Worm (Caenorhabditis elegans): Measurements from ENCODE around the gene srh-24.

Gene srh-24

ce11 chrV:13920730-13921129, 40.1 kb downstream of the srh-24 start, which contains the start of gene srx-42:
Gene srx-42, plus strand, starts transcription at chrV:13921030.
- no peak for TF ChIP-seq ztf-7 (tag; optimal IDR thresholded peaks at IDR 0.05)
- TF ChIP-seq mdl-1 (tag; optimal IDR thresholded peaks at IDR 0.05): no peak
- TF ChIP-seq nhr-76 (tag; optimal IDR thresholded peaks at IDR 0.05): no peak
- no peak for TF ChIP-seq nhr-10 (tag; optimal IDR thresholded peaks at IDR 0.05)
- no peak for TF ChIP-seq zfp-3 (GFP tag; conservative IDR thresholded peaks at IDR 0.05)
- TF ChIP-seq lim-7 (GFP tag; IDR thresholded peaks at IDR 0.05): no peak
- TF ChIP-seq cey-2 (tag; optimal IDR thresholded peaks at IDR 0.05; ENCODE audit: borderline replicate concordance, insufficient read depth): no peak
- TF ChIP-seq hif-1 (tag; optimal IDR thresholded peaks at IDR 0.05): no peak
- no peak for TF ChIP-seq ceh-44 (GFP tag; IDR thresholded peaks at IDR 0.05)
- TF ChIP-seq nhr-48 (tag; optimal IDR thresholded peaks at IDR 0.05): no peak
- TF ChIP-seq zip-2 (tag; optimal IDR thresholded peaks at IDR 0.05): no peak
- TF ChIP-seq ZK337.2 (GFP tag; IDR thresholded peaks at IDR 0.05): no peak
- no peak for TF ChIP-seq nhr-42 (GFP tag; IDR thresholded peaks at IDR 0.05)

DNA sequence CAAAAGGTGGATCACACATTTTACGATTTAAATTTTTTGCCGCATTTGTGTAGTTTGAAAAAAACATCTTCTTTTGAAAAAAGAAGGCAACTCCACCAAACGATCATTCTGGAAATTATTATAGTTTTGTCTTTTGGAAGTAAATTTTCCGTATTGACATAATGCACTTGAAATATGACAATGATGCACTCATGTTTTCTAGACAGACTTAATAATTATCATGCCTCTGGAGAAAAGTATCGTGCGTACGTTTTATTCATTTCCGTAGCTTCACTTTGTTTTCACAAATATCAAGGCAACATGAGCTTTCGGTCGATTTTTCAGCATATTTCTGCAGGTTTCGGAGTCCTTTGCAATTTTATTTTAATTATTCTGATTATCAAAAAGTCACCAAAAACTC, 42.5 kb downstream of the srh-24 start, which contains the start of gene str-250:
TSS of gene str-250 (plus strand) at position 301 of the 400 bp plus-strand sequence.
- TF ChIP-seq mxl-3 (GFP tag; optimal IDR thresholded peaks at IDR 0.05): no peak
- TF ChIP-seq nhr-237 (tag; optimal IDR thresholded peaks at IDR 0.05): no peak
- no peak for TF ChIP-seq tag-97 (GFP tag; IDR thresholded peaks at IDR 0.05)
- TF ChIP-seq T20F7.1 (GFP tag; optimal IDR thresholded peaks at IDR 0.05): no peak
- no peak for TF ChIP-seq pqm-1 (tag; optimal IDR thresholded peaks at IDR 0.05)
- TF ChIP-seq ztf-11 (tag; optimal IDR thresholded peaks at IDR 0.05): no peak

DNA sequence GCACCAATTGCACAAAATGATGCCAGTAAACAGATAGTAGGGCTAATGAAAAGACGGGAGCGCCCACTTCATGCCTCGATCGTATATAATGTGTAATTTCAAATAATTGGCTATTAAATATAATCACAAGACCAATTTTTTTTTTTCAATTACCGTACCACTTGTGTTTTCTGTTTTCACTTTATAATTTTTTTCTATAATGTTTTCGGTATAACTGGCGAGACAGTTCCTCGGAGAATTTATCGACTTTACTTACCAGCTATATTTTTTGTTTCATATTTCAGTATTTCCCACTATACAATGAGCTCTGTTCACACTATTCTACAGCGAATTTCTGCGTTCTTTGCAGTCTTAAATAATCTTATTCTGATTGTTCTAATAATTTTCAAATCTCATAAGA, 44.6 kb downstream of the srh-24 start, which contains the start of gene str-252:
TSS of gene str-252 (plus strand) at position 301 of the 400 bp plus-strand sequence.
- TF ChIP-seq ZK337.2 (GFP tag; IDR thresholded peaks at IDR 0.05): no peak
- no peak for TF ChIP-seq ama-1 (optimal IDR thresholded peaks at IDR 0.05)
- no peak for TF ChIP-seq F44E2.7 (GFP tag; IDR thresholded peaks at IDR 0.05)
- TF ChIP-seq set-16 (GFP tag; IDR thresholded peaks at IDR 0.05): no peak
- TF ChIP-seq lin-29 (GFP tag; IDR thresholded peaks at IDR 0.05): no peak

- no peak for TF ChIP-seq T26A8.4 (GFP tag; IDR thresholded peaks at IDR 0.05)
- no peak for TF ChIP-seq lin-39 (tag; optimal IDR thresholded peaks at IDR 0.05)
- TF ChIP-seq spr-3 (GFP tag; optimal IDR thresholded peaks at IDR 0.05): no peak
- TF ChIP-seq mep-1 (tag; optimal IDR thresholded peaks at IDR 0.05): no peak
- TF ChIP-seq nhr-11 (tag; optimal IDR thresholded peaks at IDR 0.05): no peak
- TF ChIP-seq unc-39 (tag; optimal IDR thresholded peaks at IDR 0.05): no peak
- TF ChIP-seq rbr-2 (tag; optimal IDR thresholded peaks at IDR 0.05): no peak
Observed at ce11 chrV:13915390-13915789, 45.4 kb downstream of the srh-24 start, which contains the start of gene gcy-32. Gene gcy-32, minus strand, starts transcription at chrV:13915490.

DNA sequence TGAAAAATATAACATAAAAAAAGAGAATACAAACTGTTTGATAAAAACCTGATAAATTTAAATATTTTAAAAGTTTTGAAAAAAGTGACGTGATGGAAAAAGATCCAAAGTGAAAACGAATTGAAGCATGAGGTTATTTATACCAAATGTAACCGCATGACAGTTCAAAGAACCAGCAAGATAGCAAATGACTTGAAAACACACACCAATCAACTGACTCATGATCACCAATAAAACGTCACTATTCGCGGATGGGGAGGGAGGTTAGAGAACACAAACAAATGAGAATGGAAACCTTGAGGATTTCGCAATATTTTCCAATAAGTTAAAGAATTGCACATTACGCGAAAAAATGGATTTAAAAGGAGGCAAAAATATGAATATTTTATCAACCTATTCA, 51.4 kb downstream of the srh-24 start, which contains the start of gene C06B3.7:
TSS of gene C06B3.7 (plus strand) at position 287 of the 400 bp plus-strand sequence.
- TF ChIP-seq dmd-8 (GFP tag; IDR thresholded peaks at IDR 0.05): no peak
- no peak for TF ChIP-seq nhr-76 (tag; optimal IDR thresholded peaks at IDR 0.05)
- TF ChIP-seq nhr-10 (tag; optimal IDR thresholded peaks at IDR 0.05): peak; percentile 78
- TF ChIP-seq tag-97 (GFP tag; IDR thresholded peaks at IDR 0.05): no peak
- no peak for TF ChIP-seq Y75B8A.6 (GFP tag; IDR thresholded peaks at IDR 0.05)
- peak; percentile 51 to 83 for TF ChIP-seq daf-16 (GFP tag; optimal IDR thresholded peaks at IDR 0.05)
- peak; percentile 99 for TF ChIP-seq daf-16 (tag; optimal IDR thresholded peaks at IDR 0.05)
- peak; percentile 81 for TF ChIP-seq ama-1 (optimal IDR thresholded peaks at IDR 0.05)
- peak; percentile 62 for TF ChIP-seq lin-13 (GFP tag; optimal IDR thresholded peaks at IDR 0.05)
- TF ChIP-seq T26A8.4 (GFP tag; IDR thresholded peaks at IDR 0.05): 0 out of 2 replicates have a peak, but pooled peaks have one; percentile 29
- TF ChIP-seq F49E8.2 (tag; optimal IDR thresholded peaks at IDR 0.05; ENCODE audit: borderline replicate concordance): no peak
- no peak for TF ChIP-seq sdz-12 (GFP tag; optimal IDR thresholded peaks at IDR 0.05)
- no peak for TF ChIP-seq duxl-1 (tag; optimal IDR thresholded peaks at IDR 0.05; ENCODE audit: poor library complexity)
- TF ChIP-seq saeg-2 (GFP tag; IDR thresholded peaks at IDR 0.05): 0 out of 2 replicates have a peak, but pooled peaks have one; percentile 10
- no peak for TF ChIP-seq snpc-4 (tag; optimal IDR thresholded peaks at IDR 0.05)
- TF ChIP-seq zip-11 (GFP tag; IDR thresholded peaks at IDR 0.05): no peak
- TF ChIP-seq lin-1 (GFP tag; IDR thresholded peaks at IDR 0.05): peak; percentile 16; the same call in 1 of the 2 replicates
- TF ChIP-seq zag-1 (tag; optimal IDR thresholded peaks at IDR 0.05): no peak
- no peak for TF ChIP-seq nhr-42 (GFP tag; IDR thresholded peaks at IDR 0.05)
- TF ChIP-seq ceh-82 (tag; optimal IDR thresholded peaks at IDR 0.05): no peak
- TF ChIP-seq ceh-32 (tag; optimal IDR thresholded peaks at IDR 0.05; ENCODE audit: poor library complexity): no peak
- no peak for TF ChIP-seq ZK337.2 (GFP tag; IDR thresholded peaks at IDR 0.05)
- no peak for TF ChIP-seq ceh-28 (tag; optimal IDR thresholded peaks at IDR 0.05)
